Fruit fly (Drosophila melanogaster) whole organism, prepupa: ENCODE measurements around the gene AANATL7.

Experiments used
- Blimp-1 ChIP-seq: fragments of 200-800 bp; sonication (Bioruptor generic); optimal IDR thresholded peaks from 3 replicates; lab custom pipeline; 2017; ENCODE audit warnings: missing biosample characterization, missing genetic modification characterization, mild to moderate bottlenecking, moderate library complexity, missing genetic modification reagents
- CG10669 ChIP-seq: fragments of 200-800 bp; sonication (Bioruptor generic); optimal IDR thresholded peaks from 3 replicates; lab custom pipeline; 2018; ENCODE audit warnings: missing biosample characterization, mild to moderate bottlenecking, missing genetic modification characterization, moderate library complexity
- CG11294 ChIP-seq: fragments of 200-800 bp; sonication (Bioruptor generic); IDR thresholded peaks from 2 replicates; pipeline ENCODE4 v1.3.6; 2022; ENCODE audit warnings: missing biosample characterization, missing genetic modification characterization
- CG1621 ChIP-seq: fragments of 200-800 bp; sonication (Bioruptor generic); optimal IDR thresholded peaks from 3 replicates; lab custom pipeline; 2018; ENCODE audit warnings: missing biosample characterization, mild to moderate bottlenecking, missing genetic modification characterization
- CG16779 ChIP-seq: fragments of 200-800 bp; sonication (Bioruptor generic); optimal IDR thresholded peaks from 3 replicates; lab custom pipeline; 2017; ENCODE audit warnings: missing biosample characterization, mild to moderate bottlenecking, missing genetic modification characterization
- CG3032 ChIP-seq: fragments of 200-800 bp; optimal IDR thresholded peaks from 2 replicates; lab custom pipeline; 2019; ENCODE audit warnings: missing biosample characterization, mild to moderate bottlenecking, missing genetic modification characterization, moderate library complexity
- CG31627 ChIP-seq: fragments of 200-800 bp; sonication (Bioruptor generic); optimal IDR thresholded peaks from 3 replicates; lab custom pipeline; 2016; ENCODE audit warnings: missing biosample characterization, missing genetic modification characterization
- CG32006 ChIP-seq: fragments of 200-800 bp; sonication (Bioruptor generic); optimal IDR thresholded peaks from 3 replicates; lab custom pipeline; 2017; ENCODE audit warnings: missing biosample characterization, mild to moderate bottlenecking, missing genetic modification characterization
- CG3919 ChIP-seq: fragments of 200-800 bp; sonication (Bioruptor generic); optimal IDR thresholded peaks from 3 replicates; lab custom pipeline; 2016; ENCODE audit warnings: missing biosample characterization, missing genetic modification characterization
- CG4318 ChIP-seq: fragments of 200-800 bp; sonication (Bioruptor generic); optimal IDR thresholded peaks from 3 replicates; lab custom pipeline; 2017; ENCODE audit warnings: missing biosample characterization, mild to moderate bottlenecking, missing genetic modification characterization
- CG6163 ChIP-seq: fragments of 200-800 bp; sonication (Bioruptor generic); IDR thresholded peaks from 3 replicates; pipeline ENCODE4 v1.3.6; 2022; ENCODE audit warnings: missing biosample characterization, missing genetic modification characterization
- CG6276 ChIP-seq: fragments of 200-800 bp; sonication (Bioruptor generic); optimal IDR thresholded peaks from 2 replicates; lab custom pipeline; 2017; ENCODE audit warnings: missing biosample characterization, mild to moderate bottlenecking, missing genetic modification characterization
- CG7368 ChIP-seq: fragments of 200-800 bp; sonication (Bioruptor generic); optimal IDR thresholded peaks from 3 replicates; lab custom pipeline; 2016; ENCODE audit warnings: missing biosample characterization, missing genetic modification characterization
- CG8632 ChIP-seq: fragments of 200-800 bp; sonication (Bioruptor generic); optimal IDR thresholded peaks from 3 replicates; lab custom pipeline; 2016; ENCODE audit warnings: missing biosample characterization, missing genetic modification characterization
- Eip75B ChIP-seq: fragments of 200-800 bp; sonication (Bioruptor generic); optimal IDR thresholded peaks from 3 replicates; lab custom pipeline; 2016; ENCODE audit warnings: missing biosample characterization, missing genetic modification characterization
- Eip93F ChIP-seq: fragments of 200-800 bp; sonication (Bioruptor generic); optimal IDR thresholded peaks from 2 replicates; lab custom pipeline; 2016; ENCODE audit warnings: missing biosample characterization, mild to moderate bottlenecking, missing genetic modification characterization
- Ets21C ChIP-seq: fragments of 200-800 bp; sonication (Bioruptor generic); optimal IDR thresholded peaks from 3 replicates; lab custom pipeline; 2016; ENCODE audit warnings: missing biosample characterization, missing genetic modification characterization
- Gug ChIP-seq: fragments of 200-800 bp; sonication (Bioruptor generic); IDR thresholded peaks from 2 replicates; pipeline ENCODE4 v1.3.6; 2022; ENCODE audit warnings: missing biosample characterization, missing genetic modification characterization
- Hr39 ChIP-seq: fragments of 200-800 bp; sonication (Bioruptor generic); optimal IDR thresholded peaks from 2 replicates; lab custom pipeline; 2016; ENCODE audit warnings: missing biosample characterization, missing genetic modification characterization
- Hr4 ChIP-seq: fragments of 200-800 bp; sonication (Bioruptor generic); optimal IDR thresholded peaks from 3 replicates; lab custom pipeline; 2016; ENCODE audit warnings: missing biosample characterization, missing genetic modification characterization
- OdsH ChIP-seq: fragments of 200-800 bp; sonication (Bioruptor generic); optimal IDR thresholded peaks from 3 replicates; lab custom pipeline; 2016; ENCODE audit warnings: missing biosample characterization, missing genetic modification characterization
- Sox14 ChIP-seq: fragments of 200-800 bp; sonication (Bioruptor generic); optimal IDR thresholded peaks from 3 replicates; lab custom pipeline; 2016; ENCODE audit warnings: missing biosample characterization, missing genetic modification characterization
- achi ChIP-seq: fragments of 200-800 bp; sonication (Bioruptor generic); optimal IDR thresholded peaks from 3 replicates; lab custom pipeline; 2016; ENCODE audit warnings: missing biosample characterization, missing genetic modification characterization
- acj6 ChIP-seq: fragments of 200-800 bp; sonication (Bioruptor generic); optimal IDR thresholded peaks from 3 replicates; lab custom pipeline; 2016; ENCODE audit warnings: missing biosample characterization, missing genetic modification characterization
- cyc ChIP-seq: fragments of 200-800 bp; sonication (Bioruptor generic); optimal IDR thresholded peaks from 3 replicates; lab custom pipeline; 2016; ENCODE audit warnings: missing biosample characterization, missing genetic modification characterization
- dac ChIP-seq: fragments of 200-800 bp; sonication (Bioruptor generic); optimal IDR thresholded peaks from 2 replicates; lab custom pipeline; 2017; ENCODE audit warnings: missing biosample characterization, mild to moderate bottlenecking, missing genetic modification characterization
- dsx ChIP-seq: fragments of 200-800 bp; optimal IDR thresholded peaks from 3 replicates; lab custom pipeline; 2019; ENCODE audit warnings: missing biosample characterization, mild to moderate bottlenecking, missing genetic modification characterization, moderate library complexity; ENCODE audit not compliant: poor library complexity, severe bottlenecking
- esn ChIP-seq: fragments of 200-800 bp; sonication (Bioruptor generic); optimal IDR thresholded peaks from 2 replicates; lab custom pipeline; 2016; ENCODE audit warnings: missing biosample characterization, mild to moderate bottlenecking, missing genetic modification characterization, moderate library complexity
- fd59A ChIP-seq: fragments of 200-800 bp; sonication (Bioruptor generic); optimal IDR thresholded peaks from 2 replicates; lab custom pipeline; 2017; ENCODE audit warnings: missing biosample characterization, mild to moderate bottlenecking, missing genetic modification characterization, missing genetic modification reagents
- fkh ChIP-seq: fragments of 200-800 bp; sonication (Bioruptor generic); optimal IDR thresholded peaks from 3 replicates; lab custom pipeline; 2017; ENCODE audit warnings: missing biosample characterization, mild to moderate bottlenecking, missing genetic modification characterization, moderate library complexity
- lz ChIP-seq: fragments of 200-800 bp; sonication (Bioruptor generic); optimal IDR thresholded peaks from 3 replicates; lab custom pipeline; 2016; ENCODE audit warnings: missing biosample characterization, missing genetic modification characterization
- net ChIP-seq: fragments of 200-800 bp; sonication (Bioruptor generic); optimal IDR thresholded peaks from 3 replicates; lab custom pipeline; 2016; ENCODE audit warnings: missing biosample characterization, missing genetic modification characterization
- pdm3 ChIP-seq: fragments of 200-800 bp; sonication (Bioruptor generic); optimal IDR thresholded peaks from 3 replicates; lab custom pipeline; 2016; ENCODE audit warnings: missing biosample characterization, missing genetic modification characterization
- salr ChIP-seq, 2 experiments: fragments of 200-800 bp; sonication (Bioruptor generic); optimal IDR thresholded peaks; 3 replicates each; lab custom pipeline; 2016 to 2018; ENCODE audit warnings: missing biosample characterization in 2 of 2, missing genetic modification characterization in 2 of 2, mild to moderate bottlenecking in 1 of 2
- spab ChIP-seq: fragments of 200-800 bp; sonication (Bioruptor generic); optimal IDR thresholded peaks from 2 replicates; lab custom pipeline; 2017; ENCODE audit warnings: missing biosample characterization, mild to moderate bottlenecking, missing genetic modification characterization, missing genetic modification reagents
- ss ChIP-seq, 2 experiments: fragments of 200-800 bp; sonication (Bioruptor generic); optimal IDR thresholded peaks; 2 replicates in 1 of 2; 3 replicates in 1 of 2; lab custom pipeline; 2017 to 2018; ENCODE audit warnings: mild to moderate bottlenecking in 2 of 2, missing biosample characterization in 2 of 2, missing genetic modification characterization in 2 of 2, moderate library complexity in 1 of 2
- svp ChIP-seq: fragments of 200-800 bp; sonication (Bioruptor generic); peaks from one replicate; lab custom pipeline; 2016; ENCODE audit warnings: missing biosample characterization, missing genetic modification characterization
- topi ChIP-seq: fragments of 200-800 bp; sonication (Bioruptor generic); optimal IDR thresholded peaks from 3 replicates; lab custom pipeline; 2016; ENCODE audit warnings: missing biosample characterization, missing genetic modification characterization

Gene AANATL7

dm6 chrX:2545328-2545758 is 35.4 kb upstream of the AANATL7 start, which contains the start of gene trol (continued):
- TF ChIP-seq CG6163 (GFP tag; lab: Robert Waterston, UW) (peak; percentile 50; the same call in 2 of the 3 replicates), CG3919 (GFP tag; lab: Kevin White, UChicago) (peak; percentile 33), CG10669 (GFP tag; lab: Kevin White, UChicago) (no peak), CG7368 (no peak), Sox14 (GFP tag; lab: Kevin White, UChicago) (peak; percentile 19), dsx (GFP tag; lab: Kevin White, UChicago) (peak; percentile 20), salr (GFP tag; optimal IDR thresholded peaks at IDR 0.05; lab: Kevin White, UChicago) (no peak), topi (GFP tag; lab: Kevin White, UChicago) (peak; percentile 19), CG6276 (peak; percentile 37), CG8632 (GFP tag; lab: Kevin White, UChicago) (no peak), Gug (GFP tag; lab: Robert Waterston, UW) (no peak), fkh (GFP tag; lab: Kevin White, UChicago) (no peak), dac (GFP tag; lab: Kevin White, UChicago) (no peak), acj6 (no peak), Eip75B (GFP tag; lab: Kevin White, UChicago) (peak; percentile 19), CG3032 (tag; lab: Kevin White, UChicago) (no peak), net (peak; percentile 17), CG31627 (GFP tag; lab: Kevin White, UChicago) (no peak), spab (GFP tag; lab: Kevin White, UChicago) (no peak), Eip93F (GFP tag; lab: Kevin White, UChicago) (no peak), CG11294 (GFP tag; lab: Robert Waterston, UW) (no peak), CG1621 (peak; percentile 28), CG4318 (GFP tag; lab: Kevin White, UChicago) (no peak), cyc (no peak)

dm6 chrX:2546260-2546659 is 34.5 kb upstream of the AANATL7 start:
- TF ChIP-seq Blimp-1 (GFP tag; lab: Kevin White, UChicago) (no peak), achi (GFP tag; lab: Kevin White, UChicago) (no peak), dsx (GFP tag; lab: Kevin White, UChicago) (no peak), CG10669 (GFP tag; lab: Kevin White, UChicago) (no peak), Hr39 (GFP tag; lab: Kevin White, UChicago) (no peak), CG32006 (GFP tag; lab: Kevin White, UChicago) (no peak), CG16779 (no peak), fd59A (no peak), spab (GFP tag; lab: Kevin White, UChicago) (no peak), esn (GFP tag; lab: Kevin White, UChicago) (no peak), Hr4 (no peak), lz (GFP tag; lab: Kevin White, UChicago) (no peak), Ets21C (GFP tag; lab: Kevin White, UChicago) (no peak), pdm3 (GFP tag; lab: Kevin White, UChicago) (no peak), CG3919 (GFP tag; lab: Kevin White, UChicago) (no peak), dac (GFP tag; lab: Kevin White, UChicago) (no peak), OdsH (GFP tag; lab: Kevin White, UChicago) (no peak), topi (GFP tag; lab: Kevin White, UChicago) (no peak)
- TF ChIP-seq, all 60 proteins: peak for 0

- TF ChIP-seq ss (GFP tag; optimal IDR thresholded peaks at IDR 0.05; lab: Kevin White, UChicago) (no peak), svp (GFP tag; lab: Kevin White, UChicago) (peak; percentile 75)
Measured at dm6 chrX:2546664-2547487, 33.9 kb upstream of the AANATL7 start.
